Worm (Caenorhabditis elegans) whole organism, L4 larva: Measurements from ENCODE around the gene H40L08.2.

Source experiments
- ceh-82 ChIP-seq: sonication (generic microtip); optimal IDR thresholded peaks from 2 replicates; lab custom pipeline; 2017; ENCODE audit warnings: missing biosample characterization, missing genetic modification characterization
- egl-27 ChIP-seq: sonication (generic microtip); optimal IDR thresholded peaks from 3 replicates; lab custom pipeline; 2017; ENCODE audit warnings: missing biosample characterization, missing genetic modification reagents, missing genetic modification characterization
- lin-15B ChIP-seq: fragments of 150-350 bp; sonication (generic microtip); optimal IDR thresholded peaks from 3 replicates; lab custom pipeline; 2014; ENCODE audit warnings: missing biosample characterization, missing genetic modification characterization
- mdt-29 ChIP-seq: fragments of 200-800 bp; sonication (Bioruptor generic); IDR thresholded peaks from 2 replicates; pipeline ENCODE4 v1.3.6; 2022; ENCODE audit warnings: missing genetic modification reagents, missing genetic modification characterization, missing compliant biosample characterization
- mxl-2 ChIP-seq: fragments of 200-800 bp; sonication (Bioruptor generic); conservative IDR thresholded peaks from 2 replicates; pipeline ENCODE4 v1.3.6; 2022; ENCODE audit warnings: missing genetic modification reagents, missing genetic modification characterization, missing compliant biosample characterization
- nhr-11 ChIP-seq: fragments of 150-350 bp; optimal IDR thresholded peaks from 2 replicates; lab custom pipeline; 2014; ENCODE audit warnings: missing biosample characterization, missing genetic modification characterization
- nhr-76 ChIP-seq: fragments of 150-350 bp; optimal IDR thresholded peaks from 2 replicates; lab custom pipeline; 2014; ENCODE audit warnings: missing biosample characterization, missing genetic modification characterization
- sdz-12 ChIP-seq: fragments of 200-800 bp; sonication (Bioruptor generic); optimal IDR thresholded peaks from 2 replicates; lab custom pipeline; 2018; ENCODE audit warnings: mild to moderate bottlenecking, missing genetic modification characterization, missing compliant biosample characterization
- skn-1 ChIP-seq: fragments of 150-350 bp; optimal IDR thresholded peaks from 2 replicates; lab custom pipeline; 2014; ENCODE audit warnings: missing biosample characterization, missing genetic modification characterization
- tag-97 ChIP-seq: fragments of 200-800 bp; sonication (Bioruptor generic); IDR thresholded peaks from 2 replicates; pipeline ENCODE4 v1.3.6; 2022; ENCODE audit warnings: missing genetic modification characterization, missing compliant biosample characterization
- unc-39 ChIP-seq: sonication (generic microtip); optimal IDR thresholded peaks from 2 replicates; lab custom pipeline; 2017; ENCODE audit warnings: missing biosample characterization, missing genetic modification characterization
- vab-7 ChIP-seq: fragments of 200-800 bp; sonication (Bioruptor generic); IDR thresholded peaks from 2 replicates; pipeline ENCODE4 v1.3.6; 2022; ENCODE audit warnings: missing genetic modification reagents, missing genetic modification characterization, missing compliant biosample characterization
- zfp-3 ChIP-seq: fragments of 200-800 bp; sonication (Bioruptor generic); conservative IDR thresholded peaks from 2 replicates; pipeline ENCODE4 v1.3.6; 2022; ENCODE audit warnings: missing genetic modification reagents, missing genetic modification characterization, missing compliant biosample characterization

DNA sequence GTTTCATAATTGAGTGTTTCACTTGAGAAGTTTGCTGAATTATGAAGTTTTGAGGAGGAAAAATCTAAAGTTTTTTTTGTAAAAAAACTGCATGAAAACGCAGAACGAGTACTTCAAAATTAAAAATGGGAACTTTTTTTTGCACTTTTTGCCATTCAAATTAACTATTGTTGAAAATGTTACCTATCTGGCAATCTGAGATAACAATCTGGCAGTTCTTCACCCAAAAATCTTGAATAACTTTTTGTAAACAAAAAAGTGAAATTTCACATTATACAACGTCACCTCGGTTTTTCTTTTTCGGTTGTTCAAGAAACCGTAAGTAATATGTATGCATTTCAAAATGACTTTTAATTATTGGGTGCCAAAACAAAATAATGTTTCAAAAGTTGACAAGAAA is 35.0 kb downstream of the H40L08.2 start:
- TF ChIP-seq lin-15B (tag; lab: Kevin White, UChicago) (no peak), egl-27 (tag; lab: Kevin White, UChicago) (no peak), nhr-76 (no peak), mdt-29 (GFP tag; lab: Robert Waterston, UW) (no peak), skn-1 (tag; lab: Kevin White, UChicago) (no peak), sdz-12 (GFP tag; lab: Kevin White, UChicago) (no peak), vab-7 (GFP tag; lab: Robert Waterston, UW) (no peak), ceh-82 (tag; lab: Kevin White, UChicago) (no peak), nhr-11 (tag; lab: Kevin White, UChicago) (no peak), unc-39 (tag; lab: Kevin White, UChicago) (no peak), tag-97 (GFP tag; lab: Robert Waterston, UW) (no peak), mxl-2 (no peak), zfp-3 (no peak)
